Fruit fly (Drosophila melanogaster) whole organism, embryonic: ENCODE data around the gene CG8149.
A peak's percentile ranks its signal among the peaks of the same experiment; 100 is the strongest.

Experiments used
- Atf-2 ChIP-seq: fragments of 200-800 bp; sonication (Bioruptor generic); optimal IDR thresholded peaks from 2 replicates; lab custom pipeline; 2016; ENCODE audit warnings: missing biosample characterization, missing genetic modification characterization
- Awh ChIP-seq: fragments of 200-800 bp; sonication (Bioruptor generic); IDR thresholded peaks from 2 replicates; pipeline ENCODE4, ENCODE4 v1.3.6; 2022; ENCODE audit warnings: missing biosample characterization, missing genetic modification characterization
- B-H2 ChIP-seq: fragments of 200-800 bp; sonication (Bioruptor generic); optimal IDR thresholded peaks from 2 replicates; lab custom pipeline; 2018; ENCODE audit warnings: missing biosample characterization, mild to moderate bottlenecking, missing genetic modification characterization
- CG11093 ChIP-seq: fragments of 200-800 bp; sonication (Bioruptor generic); IDR thresholded peaks from 3 replicates; pipeline ENCODE4 v1.3.6; 2022; ENCODE audit warnings: missing biosample characterization, missing genetic modification characterization
- CG12391 ChIP-seq: fragments of 200-800 bp; sonication (Bioruptor generic); optimal IDR thresholded peaks from 3 replicates; lab custom pipeline; 2018; ENCODE audit warnings: missing biosample characterization, mild to moderate bottlenecking, missing genetic modification characterization, moderate library complexity
- CG12769 ChIP-seq: fragments of 200-800 bp; sonication (Bioruptor generic); optimal IDR thresholded peaks from 2 replicates; lab custom pipeline; 2019; ENCODE audit warnings: missing biosample characterization, mild to moderate bottlenecking, missing genetic modification characterization, moderate library complexity
- CG13123 ChIP-seq: fragments of 200-800 bp; sonication (Bioruptor generic); optimal IDR thresholded peaks from 2 replicates; lab custom pipeline; 2016; ENCODE audit warnings: missing biosample characterization, missing genetic modification characterization
- CG13624 ChIP-seq: fragments of 200-800 bp; sonication (Bioruptor generic); optimal IDR thresholded peaks from 2 replicates; lab custom pipeline; 2016; ENCODE audit warnings: missing biosample characterization, missing genetic modification characterization
- CG15011 ChIP-seq: fragments of 200-800 bp; sonication (Bioruptor generic); optimal IDR thresholded peaks from 3 replicates; lab custom pipeline; 2018; ENCODE audit warnings: missing biosample characterization, mild to moderate bottlenecking, missing genetic modification characterization
- CG15601 ChIP-seq: fragments of 200-800 bp; sonication (Bioruptor generic); optimal IDR thresholded peaks from 3 replicates; lab custom pipeline; 2019; ENCODE audit warnings: missing biosample characterization, mild to moderate bottlenecking, missing genetic modification characterization, moderate library complexity
- CG16813 ChIP-seq: fragments of 200-800 bp; sonication (Bioruptor generic); IDR thresholded peaks from 3 replicates; pipeline ENCODE4 v1.3.6; 2022; ENCODE audit warnings: missing biosample characterization, missing genetic modification characterization; ENCODE audit not compliant: partially characterized antibody
- CG16863 ChIP-seq: fragments of 200-800 bp; sonication (Bioruptor generic); optimal IDR thresholded peaks from 3 replicates; lab custom pipeline; 2016; ENCODE audit warnings: missing biosample characterization, missing genetic modification characterization
- CG17912 ChIP-seq: fragments of 200-800 bp; sonication (Bioruptor generic); optimal IDR thresholded peaks from 2 replicates; lab custom pipeline; 2018; ENCODE audit warnings: missing biosample characterization, mild to moderate bottlenecking, missing genetic modification characterization
- CG18011 ChIP-seq: fragments of 200-800 bp; sonication (Bioruptor generic); optimal IDR thresholded peaks from 2 replicates; lab custom pipeline; 2017; ENCODE audit warnings: missing biosample characterization, missing genetic modification characterization, mild to moderate bottlenecking, moderate library complexity, missing genotype
- CG18262 ChIP-seq: fragments of 200-800 bp; optimal IDR thresholded peaks from 3 replicates; lab custom pipeline; 2019; ENCODE audit warnings: missing biosample characterization, mild to moderate bottlenecking, missing genetic modification characterization, moderate library complexity
- CG18476 ChIP-seq: fragments of 200-800 bp; sonication (Bioruptor generic); optimal IDR thresholded peaks from 2 replicates; lab custom pipeline; 2016; ENCODE audit warnings: missing biosample characterization, mild to moderate bottlenecking, missing genetic modification characterization
- CG18619 ChIP-seq: fragments of 200-800 bp; sonication (Bioruptor generic); optimal IDR thresholded peaks from 3 replicates; lab custom pipeline; 2017; ENCODE audit warnings: missing biosample characterization, mild to moderate bottlenecking, missing genetic modification characterization
- CG2875 ChIP-seq: fragments of 200-800 bp; sonication (Bioruptor generic); optimal IDR thresholded peaks from 2 replicates; lab custom pipeline; 2017; ENCODE audit warnings: missing biosample characterization, mild to moderate bottlenecking, missing genetic modification characterization, missing genetic modification reagents
- CG3281 ChIP-seq: fragments of 200-800 bp; sonication (Bioruptor generic); optimal IDR thresholded peaks from 3 replicates; lab custom pipeline; 2017; ENCODE audit warnings: missing biosample characterization, mild to moderate bottlenecking, missing genetic modification characterization
- CG3838 ChIP-seq: fragments of 200-800 bp; sonication (Bioruptor generic); optimal IDR thresholded peaks from 3 replicates; lab custom pipeline; 2016; ENCODE audit warnings: missing biosample characterization, missing genetic modification characterization
- CG7963 ChIP-seq: fragments of 200-800 bp; sonication (Bioruptor generic); IDR thresholded peaks from 3 replicates; pipeline ENCODE4 v1.3.6; 2022; ENCODE audit warnings: missing biosample characterization, missing genetic modification characterization; ENCODE audit not compliant: partially characterized antibody
- CoRest ChIP-seq: fragments of 200-800 bp; sonication (Bioruptor generic); optimal IDR thresholded peaks from 3 replicates; lab custom pipeline; 2018; ENCODE audit warnings: missing biosample characterization, mild to moderate bottlenecking, missing genetic modification characterization, moderate library complexity
- Elba2 ChIP-seq: fragments of 200-800 bp; sonication (Bioruptor generic); optimal IDR thresholded peaks from 3 replicates; lab custom pipeline; 2016; ENCODE audit warnings: missing biosample characterization, missing genetic modification characterization
- Hand ChIP-seq: fragments of 200-800 bp; sonication (Bioruptor generic); optimal IDR thresholded peaks from 2 replicates; lab custom pipeline; 2017; ENCODE audit warnings: mild to moderate bottlenecking, missing biosample characterization, missing genetic modification reagents, missing genetic modification characterization
- Hey ChIP-seq: fragments of 200-800 bp; sonication (Bioruptor generic); optimal IDR thresholded peaks from 3 replicates; lab custom pipeline; 2018; ENCODE audit warnings: missing biosample characterization, mild to moderate bottlenecking, missing genetic modification characterization
- Hr51 ChIP-seq, 2 experiments: fragments of 200-800 bp; sonication (Bioruptor generic); optimal IDR thresholded peaks; 2 replicates in 1 of 2; 3 replicates in 1 of 2; lab custom pipeline; 2016 to 2018; ENCODE audit warnings: missing biosample characterization in 2 of 2, missing genetic modification characterization in 2 of 2, mild to moderate bottlenecking in 1 of 2, moderate library complexity in 1 of 2
- Lhr ChIP-seq: fragments of 200-800 bp; sonication (Bioruptor generic); optimal IDR thresholded peaks from 3 replicates; lab custom pipeline; 2017; ENCODE audit warnings: mild to moderate bottlenecking, missing biosample characterization, missing genetic modification reagents, missing genetic modification characterization
- Myb ChIP-seq: fragments of 200-800 bp; sonication (Bioruptor generic); optimal IDR thresholded peaks from 2 replicates; lab custom pipeline; 2016; ENCODE audit warnings: missing biosample characterization, missing genetic modification characterization
- PHDP ChIP-seq: fragments of 200-800 bp; sonication (Bioruptor generic); optimal IDR thresholded peaks from 3 replicates; lab custom pipeline; 2018; ENCODE audit warnings: missing biosample characterization, mild to moderate bottlenecking, missing genetic modification characterization, moderate library complexity
- Xbp1 ChIP-seq: fragments of 200-800 bp; sonication (Bioruptor generic); optimal IDR thresholded peaks from 3 replicates; lab custom pipeline; 2016; ENCODE audit warnings: missing biosample characterization, mild to moderate bottlenecking, missing genetic modification characterization
- ap ChIP-seq: fragments of 200-800 bp; sonication (Bioruptor generic); IDR thresholded peaks from 2 replicates; pipeline ENCODE4 v1.3.6; 2022; ENCODE audit warnings: missing biosample characterization, missing genetic modification characterization
- az2 ChIP-seq: fragments of 200-800 bp; sonication (Bioruptor generic); optimal IDR thresholded peaks from 3 replicates; lab custom pipeline; 2016; ENCODE audit warnings: missing biosample characterization, missing genetic modification characterization
- bowl ChIP-seq: fragments of 200-800 bp; sonication (Bioruptor generic); IDR thresholded peaks from 2 replicates; pipeline ENCODE4 v1.3.6; 2022; ENCODE audit warnings: missing biosample characterization, missing genetic modification characterization
- br ChIP-seq: fragments of >200 bp; optimal IDR thresholded peaks from 2 replicates; lab custom pipeline; 2017
- caup ChIP-seq: fragments of 200-800 bp; sonication (Bioruptor generic); optimal IDR thresholded peaks from 3 replicates; lab custom pipeline; 2017; ENCODE audit warnings: missing biosample characterization, mild to moderate bottlenecking, missing genetic modification characterization, moderate library complexity; ENCODE audit not compliant: severe bottlenecking
- cg ChIP-seq: fragments of 200-800 bp; sonication (Bioruptor generic); optimal IDR thresholded peaks from 3 replicates; lab custom pipeline; 2019; ENCODE audit warnings: missing biosample characterization, mild to moderate bottlenecking, missing genetic modification characterization, moderate library complexity
- dm ChIP-seq: fragments of 200-800 bp; sonication (Bioruptor generic); optimal IDR thresholded peaks from 3 replicates; lab custom pipeline; 2016; ENCODE audit warnings: missing biosample characterization, missing genetic modification characterization
- grau ChIP-seq: fragments of 200-800 bp; optimal IDR thresholded peaks from 3 replicates; lab custom pipeline; 2019; ENCODE audit warnings: missing biosample characterization, mild to moderate bottlenecking, missing genetic modification characterization, moderate library complexity
- gro ChIP-seq: fragments of 200-800 bp; sonication (Bioruptor generic); optimal IDR thresholded peaks from 2 replicates; lab custom pipeline; 2016; ENCODE audit warnings: missing biosample characterization, missing genetic modification characterization
- gsb ChIP-seq: fragments of 200-800 bp; sonication (Bioruptor generic); IDR thresholded peaks from 2 replicates; pipeline ENCODE4 v1.3.6; 2022; ENCODE audit warnings: missing biosample characterization, missing genetic modification characterization
- gt ChIP-seq: fragments of 200-800 bp; sonication (Bioruptor generic); IDR thresholded peaks from 2 replicates; pipeline ENCODE4 v1.3.6; 2022; ENCODE audit warnings: missing biosample characterization, missing genetic modification characterization
- jigr1 ChIP-seq: fragments of 200-800 bp; sonication (Bioruptor generic); IDR thresholded peaks from 3 replicates; pipeline ENCODE4 v1.3.6; 2022; ENCODE audit warnings: missing biosample characterization, missing genetic modification characterization
- lola ChIP-seq, 3 experiments: fragments of >200 bp in 2 of 3; fragments of 200-800 bp in 1 of 3; sonication (Bioruptor generic) in 1 of 3; optimal IDR thresholded peaks; 2 replicates each; lab custom pipeline; 2017 to 2019; ENCODE audit warnings: missing biosample characterization in 3 of 3, missing genetic modification characterization in 3 of 3, mild to moderate bottlenecking in 1 of 3, moderate library complexity in 1 of 3
- luna ChIP-seq: fragments of 200-800 bp; sonication (Bioruptor generic); optimal IDR thresholded peaks from 2 replicates; lab custom pipeline; 2016; ENCODE audit warnings: missing biosample characterization, missing genetic modification characterization
- maf-S ChIP-seq: fragments of 200-800 bp; sonication (Bioruptor generic); optimal IDR thresholded peaks from 2 replicates; lab custom pipeline; 2016; ENCODE audit warnings: missing biosample characterization, missing genetic modification characterization
- sim ChIP-seq: fragments of 200-800 bp; sonication (Bioruptor generic); IDR thresholded peaks from 2 replicates; pipeline ENCODE4 v1.3.6; 2022; ENCODE audit warnings: missing biosample characterization, missing genetic modification characterization
- tna ChIP-seq: fragments of 200-800 bp; sonication (Bioruptor generic); IDR thresholded peaks from 2 replicates; pipeline ENCODE4 v1.3.6; 2022; ENCODE audit warnings: missing biosample characterization, missing genetic modification characterization; ENCODE audit not compliant: partially characterized antibody
- toy ChIP-seq: fragments of 200-800 bp; sonication (Bioruptor generic); IDR thresholded peaks from 2 replicates; pipeline ENCODE4 v1.3.6; 2022; ENCODE audit warnings: missing biosample characterization, missing genetic modification characterization
- unpg ChIP-seq: fragments of 200-800 bp; sonication (Bioruptor generic); optimal IDR thresholded peaks from 3 replicates; lab custom pipeline; 2018; ENCODE audit warnings: missing biosample characterization, mild to moderate bottlenecking, missing genetic modification characterization, moderate library complexity
- vnd ChIP-seq: fragments of 200-800 bp; sonication (Bioruptor generic); IDR thresholded peaks from 3 replicates; pipeline ENCODE4 v1.3.6; 2022; ENCODE audit warnings: missing biosample characterization, missing genetic modification characterization; ENCODE audit not compliant: partially characterized antibody

CG8149 gene

dm6 chr3R:9515860-9516344 lies 11.4 kb downstream of the CG8149 start, which contains the start of the genes mRpL47, CG8176 and Kdm3 (continued):
- TF ChIP-seq CG7963 (GFP tag; lab: Robert Waterston, UW) (no peak), CG11093 (GFP tag; lab: Robert Waterston, UW) (no peak; the same call in 2 of the 3 replicates), gsb (GFP tag; lab: Robert Waterston, UW) (no peak), dm (peak; percentile 89), lola (GFP tag; optimal IDR thresholded peaks at IDR 0.05; lab: Kevin White, UChicago) (peak in 1 of 3 experiments; percentile 19), CG13624 (peak; percentile 77), Lhr (peak; percentile 86), CG12391 (peak; percentile 59), CG13123 (peak; percentile 71), CoRest (tag; lab: Kevin White, UChicago) (peak; percentile 62), CG15601 (tag; lab: Kevin White, UChicago) (peak; percentile 81), CG15011 (no peak), Elba2 (GFP tag; lab: Kevin White, UChicago) (no peak), unpg (GFP tag; lab: Kevin White, UChicago) (peak; percentile 25), ap (GFP tag; lab: Robert Waterston, UW) (no peak), CG3838 (no peak), Hey (tag; lab: Kevin White, UChicago) (no peak), CG2875 (no peak), PHDP (peak; percentile 1), CG18262 (peak; percentile 43), jigr1 (no peak), luna (GFP tag; lab: Kevin White, UChicago) (peak; percentile 69), grau (tag; lab: Kevin White, UChicago) (peak; percentile 63), sim (no peak), tna (GFP tag; lab: Robert Waterston, UW) (no peak), CG17912 (no peak), CG3281 (GFP tag; lab: Kevin White, UChicago) (peak; percentile 42), az2 (peak; percentile 31), B-H2 (GFP tag; lab: Kevin White, UChicago) (peak; percentile 86), CG18011 (GFP tag; lab: Kevin White, UChicago) (peak; percentile 21), Myb (peak; percentile 85), cg (GFP tag; lab: Kevin White, UChicago) (peak; percentile 96), caup (GFP tag; lab: Kevin White, UChicago) (peak; percentile 70), Awh (GFP tag; lab: Robert Waterston, UW) (no peak), Xbp1 (peak; percentile 71), bowl (GFP tag; lab: Robert Waterston, UW) (no peak), Hr51 (GFP tag; optimal IDR thresholded peaks at IDR 0.05; lab: Kevin White, UChicago) (peak in 1 of 2 experiments; percentile 81), toy (no peak), CG16863 (GFP tag; lab: Kevin White, UChicago) (peak; percentile 36), CG18476 (GFP tag; lab: Kevin White, UChicago) (no peak), maf-S (GFP tag; lab: Kevin White, UChicago) (peak; percentile 54), CG12769 (tag; lab: Kevin White, UChicago) (peak; percentile 83), Atf-2 (GFP tag; lab: Kevin White, UChicago) (peak; percentile 61), br (lab: Kevin White, UChicago) (no peak), gro (GFP tag; lab: Kevin White, UChicago) (peak; percentile 82), vnd (GFP tag; lab: Robert Waterston, UW) (no peak), gt (GFP tag; lab: Robert Waterston, UW) (no peak), CG18619 (GFP tag; lab: Kevin White, UChicago) (peak; percentile 2), CG16813 (GFP tag; lab: Robert Waterston, UW) (no peak), Hand (GFP tag; lab: Kevin White, UChicago) (no peak)
